Worm (Caenorhabditis elegans): Measurements from ENCODE around the gene sea-2.

sea-2 gene

DNA sequence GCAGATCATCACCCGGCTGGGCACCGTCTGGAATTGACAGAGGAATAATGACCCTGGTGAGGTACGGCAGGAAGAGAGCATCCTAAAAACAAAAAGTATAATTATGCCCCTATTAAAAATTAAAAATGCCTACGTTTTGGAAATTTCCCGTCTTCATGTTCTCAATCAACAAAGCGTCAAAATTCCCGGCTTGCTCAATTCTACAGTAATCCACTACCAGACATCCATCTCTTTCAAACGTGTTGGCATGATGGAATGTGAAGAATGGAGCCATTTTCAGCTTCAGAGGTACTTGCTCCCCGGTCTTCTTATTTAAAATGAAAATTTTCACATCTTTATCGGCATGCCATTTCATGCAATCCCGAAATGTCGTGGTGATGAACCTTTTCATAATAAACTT, 40.9 kb upstream of the sea-2 start:
- TF ChIP-seq unc-62 (GFP tag; optimal IDR thresholded peaks at IDR 0.05 in 1 of 2) (peak in 1 of 2 experiments; percentile 91), unc-62 (tag; optimal IDR thresholded peaks at IDR 0.05) (no peak), arid-1 (GFP tag; conservative IDR thresholded peaks at IDR 0.05) (no peak)

ce11 chrII:3910737-3911136, 39.4 kb upstream of the sea-2 start, which contains the start of gene bcmo-2:
TSS of gene bcmo-2 (minus strand) at chrII:3910837.
- TF ChIP-seq nhr-10 (tag; optimal IDR thresholded peaks at IDR 0.05), result no peak
- no peak for TF ChIP-seq ama-1 (optimal IDR thresholded peaks at IDR 0.05)
- no peak for TF ChIP-seq vab-7 (GFP tag; IDR thresholded peaks at IDR 0.05)
- no peak for TF ChIP-seq hif-1 (tag; optimal IDR thresholded peaks at IDR 0.05)
- TF ChIP-seq fkh-10 (GFP tag; optimal IDR thresholded peaks at IDR 0.05), result no peak
- no peak for TF ChIP-seq nhr-48 (tag; optimal IDR thresholded peaks at IDR 0.05)
- TF ChIP-seq hlh-11 (tag; optimal IDR thresholded peaks at IDR 0.05), result no peak
- TF ChIP-seq Y105C5A.15 (GFP tag; IDR thresholded peaks at IDR 0.05), result no peak
- TF ChIP-seq nhr-42 (GFP tag; IDR thresholded peaks at IDR 0.05), result no peak
- no peak for TF ChIP-seq jun-1 (tag; optimal IDR thresholded peaks at IDR 0.05)
- no peak for TF ChIP-seq duxl-1 (tag; optimal IDR thresholded peaks at IDR 0.05; ENCODE audit: poor library complexity)
- TF ChIP-seq lin-38 (GFP tag; IDR thresholded peaks at IDR 0.05), result no peak
- no peak for TF ChIP-seq lin-29 (GFP tag; IDR thresholded peaks at IDR 0.05)
- TF ChIP-seq D1046.2 (GFP tag; IDR thresholded peaks at IDR 0.05), result no peak
- TF ChIP-seq dmd-9 (GFP tag; IDR thresholded peaks at IDR 0.05), result no peak

DNA sequence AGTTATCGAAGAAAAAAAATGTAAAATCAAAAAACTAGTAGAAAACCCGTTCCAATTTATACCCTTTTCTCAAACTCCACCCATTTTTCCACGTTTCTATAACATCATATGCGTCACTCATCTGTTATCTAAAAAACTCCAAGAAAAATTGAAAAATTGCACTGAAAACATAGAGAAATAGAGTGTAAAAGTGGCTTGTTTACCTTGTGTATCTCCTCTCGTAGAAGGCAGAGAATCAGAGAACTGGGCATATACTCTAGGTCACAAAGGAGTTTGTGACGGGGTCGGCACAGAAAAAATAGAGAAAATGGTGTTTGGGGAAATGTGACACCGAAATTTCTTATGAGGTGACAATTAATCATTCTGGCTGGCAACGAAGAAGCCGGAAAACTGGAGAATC, 38.9 kb upstream of the sea-2 start:
- TF ChIP-seq Y5F2A.4 (GFP tag; optimal IDR thresholded peaks at IDR 0.05), result no peak
- TF ChIP-seq ZK337.2 (GFP tag; IDR thresholded peaks at IDR 0.05), result no peak
- TF ChIP-seq daf-19 (GFP tag; conservative IDR thresholded peaks at IDR 0.05), result no peak
- peak; percentile 84 for TF ChIP-seq hlh-11 (tag; optimal IDR thresholded peaks at IDR 0.05)
- TF ChIP-seq mdl-1 (tag; optimal IDR thresholded peaks at IDR 0.05), result peak in 1 of 2 experiments; percentile 54
- peak; percentile 9 for TF ChIP-seq mes-2 (tag; optimal IDR thresholded peaks at IDR 0.05; ENCODE audit: poor library complexity, severe bottlenecking)
- TF ChIP-seq nhr-11 (tag; optimal IDR thresholded peaks at IDR 0.05), result no peak
- TF ChIP-seq egl-27 (tag; optimal IDR thresholded peaks at IDR 0.05), result no peak
- TF ChIP-seq nhr-77 (tag; optimal IDR thresholded peaks at IDR 0.05), result peak; percentile 84
- no peak for TF ChIP-seq zfp-2 (tag; optimal IDR thresholded peaks at IDR 0.05)
- no peak for TF ChIP-seq snpc-1.2 (GFP tag; IDR thresholded peaks at IDR 0.05)
- TF ChIP-seq nhr-111 (GFP tag; optimal IDR thresholded peaks at IDR 0.05), result no peak
- peak; percentile 91 for TF ChIP-seq nhr-28 (tag; optimal IDR thresholded peaks at IDR 0.05)
- TF ChIP-seq lin-1 (GFP tag; IDR thresholded peaks at IDR 0.05), result no peak
- TF ChIP-seq unc-39 (tag; optimal IDR thresholded peaks at IDR 0.05), result no peak
- TF ChIP-seq skn-1 (tag; optimal IDR thresholded peaks at IDR 0.05), result no peak
- TF ChIP-seq ceh-20 (GFP tag; IDR thresholded peaks at IDR 0.05), result no peak
- TF ChIP-seq madf-5 (GFP tag; IDR thresholded peaks at IDR 0.05), result no peak
- peak; percentile 59 for TF ChIP-seq nhr-102 (tag; optimal IDR thresholded peaks at IDR 0.05)
- no peak for TF ChIP-seq D1046.2 (GFP tag; IDR thresholded peaks at IDR 0.05)
- peak in 1 of 2 experiments; percentile 32 for TF ChIP-seq lsy-2 (tag; optimal IDR thresholded peaks at IDR 0.05)
- TF ChIP-seq nhr-48 (tag; optimal IDR thresholded peaks at IDR 0.05), result no peak
- TF ChIP-seq php-3 (GFP tag; IDR thresholded peaks at IDR 0.05), result peak; percentile 56; the same call in 1 of the 2 replicates
- TF ChIP-seq unc-62 (GFP tag; optimal IDR thresholded peaks at IDR 0.05 in 1 of 2), result peak in 1 of 2 experiments; percentile 14
- TF ChIP-seq unc-62 (tag; optimal IDR thresholded peaks at IDR 0.05), result no peak
- TF ChIP-seq pha-4 (GFP tag; IDR thresholded peaks at IDR 0.05), result no peak
- peak; percentile 56 for TF ChIP-seq pha-4 (tag; optimal IDR thresholded peaks at IDR 0.05)
- no peak for TF ChIP-seq mep-1 (tag; optimal IDR thresholded peaks at IDR 0.05)
- TF ChIP-seq lir-3 (tag; optimal IDR thresholded peaks at IDR 0.05), result no peak
- no peak for TF ChIP-seq ztf-7 (tag; optimal IDR thresholded peaks at IDR 0.05)
- TF ChIP-seq dmd-6 (GFP tag; IDR thresholded peaks at IDR 0.05), result peak; percentile 86
- no peak for TF ChIP-seq gei-8 (GFP tag; optimal IDR thresholded peaks at IDR 0.05)
- no peak for TF ChIP-seq lin-39 (tag; optimal IDR thresholded peaks at IDR 0.05)
- peak; percentile 76 for TF ChIP-seq dve-1 (tag; optimal IDR thresholded peaks at IDR 0.05; ENCODE audit: insufficient read depth)
- TF ChIP-seq F44E2.7 (GFP tag; IDR thresholded peaks at IDR 0.05), result no peak
- peak; percentile 38 for TF ChIP-seq pqm-1 (tag; optimal IDR thresholded peaks at IDR 0.05)

All from whole organism, L4 larva.